Worm (Caenorhabditis elegans) whole organism, early embryonic: ENCODE results near the gene tbx-2.

Source experiments
- ama-1 ChIP-seq: fragments of 150-350 bp; optimal IDR thresholded peaks from 2 replicates; lab custom pipeline; 2014
- ceh-13 ChIP-seq: fragments of 200-800 bp; sonication (Bioruptor generic); optimal IDR thresholded peaks from 2 replicates; lab custom pipeline; 2018; ENCODE audit warnings: mild to moderate bottlenecking, missing genetic modification characterization, missing compliant biosample characterization
- hmbx-1 ChIP-seq: sonication (generic microtip); optimal IDR thresholded peaks from 2 replicates; lab custom pipeline; 2016; ENCODE audit warnings: mild to moderate bottlenecking, missing genetic modification characterization, missing compliant biosample characterization
- hmg-4 ChIP-seq: fragments of 200-800 bp; sonication (Bioruptor generic); optimal IDR thresholded peaks from 2 replicates; lab custom pipeline; 2018; ENCODE audit warnings: mild to moderate bottlenecking, missing genetic modification characterization, missing compliant biosample characterization
- scrt-1 ChIP-seq: fragments of 200-800 bp; sonication (Bioruptor generic); IDR thresholded peaks from 2 replicates; pipeline ENCODE4 v1.3.6; 2022; ENCODE audit warnings: missing genetic modification characterization, missing compliant biosample characterization

DNA sequence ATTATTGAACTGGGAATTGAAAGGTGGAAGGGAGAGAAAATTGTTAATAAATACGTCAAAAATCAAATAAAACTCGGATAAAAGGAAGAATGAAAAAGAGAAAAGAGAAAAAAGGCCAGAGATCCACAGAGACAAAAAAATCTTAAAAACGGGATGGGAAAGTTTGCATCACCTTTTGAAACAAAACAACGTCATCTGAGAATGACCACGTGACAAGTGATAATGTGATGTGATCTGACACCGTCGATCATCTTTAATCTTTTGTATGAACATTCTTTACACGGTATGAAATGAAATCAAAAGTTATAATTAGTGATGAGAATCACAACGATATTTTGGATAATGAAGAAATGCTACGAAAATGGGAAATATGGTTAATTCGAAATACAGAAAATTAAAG, 29.6 kb upstream of the tbx-2 start:
- no peak for TF ChIP-seq ama-1 (lab: Kevin White, UChicago)
- no peak for TF ChIP-seq ceh-13
- TF ChIP-seq hmbx-1 (tag; lab: Kevin White, UChicago) = no peak
- no peak for TF ChIP-seq hmg-4
- TF ChIP-seq scrt-1 (GFP tag; lab: Robert Waterston, UW) = no peak
